Worm (Caenorhabditis elegans) whole organism, L2 larva: ENCODE results near the gene gap-1.
A peak's percentile ranks its signal among the peaks of the same experiment; 100 is the strongest.

ENCODE experiments used
- C34F6.9 ChIP-seq: fragments of 150-350 bp; optimal IDR thresholded peaks from 2 replicates; lab custom pipeline; 2014; ENCODE audit warnings: missing biosample characterization, missing genetic modification characterization
- F13H6.1 ChIP-seq: sonication (generic microtip); optimal IDR thresholded peaks from 2 replicates; lab custom pipeline; 2016; ENCODE audit warnings: missing genetic modification characterization, missing compliant biosample characterization
- R02D3.7 ChIP-seq: fragments of 150-350 bp; optimal IDR thresholded peaks from 2 replicates; lab custom pipeline; 2014; ENCODE audit warnings: missing biosample characterization, missing genetic modification characterization
- Y55F3AM.14 ChIP-seq: fragments of 200-800 bp; sonication (Bioruptor generic); optimal IDR thresholded peaks from 2 replicates; lab custom pipeline; 2018; ENCODE audit warnings: mild to moderate bottlenecking, missing genetic modification characterization, missing compliant biosample characterization
- aly-2 ChIP-seq: fragments of 150-350 bp; optimal IDR thresholded peaks from 2 replicates; lab custom pipeline; 2014; ENCODE audit warnings: missing biosample characterization, missing genetic modification characterization
- ama-1 ChIP-seq: fragments of 150-350 bp; optimal IDR thresholded peaks from 2 replicates; lab custom pipeline; 2018; ENCODE audit warnings: inconsistent platforms
- blmp-1 ChIP-seq: sonication (generic microtip); optimal IDR thresholded peaks from 2 replicates; lab custom pipeline; 2017; ENCODE audit warnings: missing genetic modification characterization, mild to moderate bottlenecking, missing compliant biosample characterization, antibody characterized with exemption, moderate library complexity; ENCODE audit not compliant: insufficient read depth
- crh-2 ChIP-seq: sonication (generic microtip); optimal IDR thresholded peaks from 2 replicates; lab custom pipeline; 2017; ENCODE audit warnings: missing biosample characterization, missing genetic modification characterization
- elt-1 ChIP-seq: fragments of 150-350 bp; optimal IDR thresholded peaks from 2 replicates; lab custom pipeline; 2014; ENCODE audit warnings: missing biosample characterization, missing genetic modification characterization
- fos-1 ChIP-seq: fragments of 150-350 bp; optimal IDR thresholded peaks from 2 replicates; lab custom pipeline; 2014; ENCODE audit warnings: missing biosample characterization, missing genetic modification characterization
- gmeb-1 ChIP-seq: fragments of 150-350 bp; optimal IDR thresholded peaks from 2 replicates; lab custom pipeline; 2014; ENCODE audit warnings: missing biosample characterization, missing genetic modification characterization
- lin-11 ChIP-seq: fragments of 150-350 bp; sonication (generic microtip); optimal IDR thresholded peaks from 2 replicates; lab custom pipeline; 2014; ENCODE audit warnings: missing biosample characterization, missing genetic modification characterization, inconsistent platforms, mixed read lengths
- lin-13 ChIP-seq: fragments of 150-350 bp; optimal IDR thresholded peaks from 2 replicates; lab custom pipeline; 2014; ENCODE audit warnings: missing biosample characterization, missing genetic modification reagents, missing genetic modification characterization
- lin-39 ChIP-seq: fragments of 150-350 bp; optimal IDR thresholded peaks from 2 replicates; lab custom pipeline; 2014; ENCODE audit warnings: missing biosample characterization, missing genetic modification reagents, missing genetic modification characterization
- lsy-2 ChIP-seq, 2 experiments: fragments of 150-350 bp in 1 of 2; sonication (generic microtip) in 1 of 2; optimal IDR thresholded peaks; 2 replicates each; lab custom pipeline; 2014 to 2017; ENCODE audit warnings: missing biosample characterization in 2 of 2, missing genetic modification characterization in 2 of 2
- mab-5 ChIP-seq: fragments of 150-350 bp; optimal IDR thresholded peaks from 2 replicates; lab custom pipeline; 2014; ENCODE audit warnings: missing biosample characterization, missing genetic modification characterization
- mbf-1 ChIP-seq: sonication (generic microtip); optimal IDR thresholded peaks from 2 replicates; lab custom pipeline; 2017; ENCODE audit warnings: missing biosample characterization, missing genetic modification characterization
- mdl-1 ChIP-seq, 2 experiments: fragments of 150-350 bp in 1 of 2; sonication (generic microtip) in 1 of 2; optimal IDR thresholded peaks; 2 replicates each; lab custom pipeline; 2017; ENCODE audit warnings: missing biosample characterization in 2 of 2, missing genetic modification characterization in 2 of 2
- nhr-11 ChIP-seq: fragments of 150-350 bp; optimal IDR thresholded peaks from 2 replicates; lab custom pipeline; 2014; ENCODE audit warnings: missing biosample characterization, missing genetic modification characterization
- nhr-12 ChIP-seq: fragments of 150-350 bp; optimal IDR thresholded peaks from 2 replicates; lab custom pipeline; 2014; ENCODE audit warnings: missing biosample characterization, missing genetic modification characterization
- nhr-129 ChIP-seq: fragments of 150-350 bp; optimal IDR thresholded peaks from 2 replicates; lab custom pipeline; 2014; ENCODE audit warnings: missing biosample characterization, missing genetic modification characterization
- nhr-21 ChIP-seq: fragments of 150-350 bp; optimal IDR thresholded peaks from 2 replicates; lab custom pipeline; 2014; ENCODE audit warnings: missing biosample characterization, missing genetic modification characterization
- nhr-23 ChIP-seq: fragments of 150-350 bp; optimal IDR thresholded peaks from 2 replicates; lab custom pipeline; 2014; ENCODE audit warnings: missing biosample characterization, missing genetic modification reagents, missing genetic modification characterization
- nhr-25 ChIP-seq: fragments of 150-350 bp; sonication (generic microtip); optimal IDR thresholded peaks from 3 replicates; lab custom pipeline; 2014; ENCODE audit warnings: missing biosample characterization, missing genetic modification characterization
- nhr-6 ChIP-seq: fragments of 150-350 bp; optimal IDR thresholded peaks from 2 replicates; lab custom pipeline; 2014; ENCODE audit warnings: missing biosample characterization, missing genetic modification characterization
- nhr-77 ChIP-seq: fragments of 150-350 bp; optimal IDR thresholded peaks from 2 replicates; lab custom pipeline; 2014; ENCODE audit warnings: missing biosample characterization, missing genetic modification characterization
- peb-1 ChIP-seq: fragments of 150-350 bp; optimal IDR thresholded peaks from 2 replicates; lab custom pipeline; 2014; ENCODE audit warnings: missing biosample characterization, missing genetic modification characterization
- sem-4 ChIP-seq: fragments of 150-350 bp; optimal IDR thresholded peaks from 2 replicates; lab custom pipeline; 2014; ENCODE audit warnings: missing biosample characterization, missing genetic modification reagents, missing genetic modification characterization
- skn-1 ChIP-seq: sonication (generic microtip); optimal IDR thresholded peaks from 2 replicates; lab custom pipeline; 2017; ENCODE audit warnings: missing biosample characterization, missing genetic modification characterization
- sma-3 ChIP-seq: sonication (generic microtip); optimal IDR thresholded peaks from 2 replicates; lab custom pipeline; 2016; ENCODE audit warnings: missing genetic modification reagents, missing genetic modification characterization, missing compliant biosample characterization
- sma-9 ChIP-seq, 2 experiments: fragments of 150-350 bp in 1 of 2; sonication (generic microtip) in 1 of 2; optimal IDR thresholded peaks; 2 replicates each; lab custom pipeline; 2014 to 2016; ENCODE audit warnings: missing genetic modification characterization in 2 of 2, mild to moderate bottlenecking in 1 of 2, missing biosample characterization in 1 of 2, missing compliant biosample characterization in 1 of 2, missing genetic modification reagents in 1 of 2, moderate library complexity in 1 of 2
- snpc-4 ChIP-seq: fragments of 150-350 bp; optimal IDR thresholded peaks from 2 replicates; lab custom pipeline; 2014; ENCODE audit warnings: missing biosample characterization, missing genetic modification characterization
- unc-55 ChIP-seq: fragments of 150-350 bp; sonication (generic microtip); optimal IDR thresholded peaks from 3 replicates; lab custom pipeline; 2014; ENCODE audit warnings: missing biosample characterization, missing genetic modification reagents, missing genetic modification characterization
- unc-62 ChIP-seq: fragments of 150-350 bp; optimal IDR thresholded peaks from 2 replicates; lab custom pipeline; 2014; ENCODE audit warnings: missing biosample characterization, missing genetic modification reagents, missing genetic modification characterization
- zag-1 ChIP-seq: fragments of 150-350 bp; optimal IDR thresholded peaks from 2 replicates; lab custom pipeline; 2014; ENCODE audit warnings: missing biosample characterization, missing genetic modification characterization
- ztf-11 ChIP-seq: sonication (generic microtip); optimal IDR thresholded peaks from 2 replicates; lab custom pipeline; 2017; ENCODE audit warnings: missing biosample characterization, missing genetic modification characterization
- ztf-4 ChIP-seq: fragments of 150-350 bp; optimal IDR thresholded peaks from 2 replicates; lab custom pipeline; 2014; ENCODE audit warnings: missing biosample characterization, missing genetic modification characterization

gap-1 gene

DNA sequence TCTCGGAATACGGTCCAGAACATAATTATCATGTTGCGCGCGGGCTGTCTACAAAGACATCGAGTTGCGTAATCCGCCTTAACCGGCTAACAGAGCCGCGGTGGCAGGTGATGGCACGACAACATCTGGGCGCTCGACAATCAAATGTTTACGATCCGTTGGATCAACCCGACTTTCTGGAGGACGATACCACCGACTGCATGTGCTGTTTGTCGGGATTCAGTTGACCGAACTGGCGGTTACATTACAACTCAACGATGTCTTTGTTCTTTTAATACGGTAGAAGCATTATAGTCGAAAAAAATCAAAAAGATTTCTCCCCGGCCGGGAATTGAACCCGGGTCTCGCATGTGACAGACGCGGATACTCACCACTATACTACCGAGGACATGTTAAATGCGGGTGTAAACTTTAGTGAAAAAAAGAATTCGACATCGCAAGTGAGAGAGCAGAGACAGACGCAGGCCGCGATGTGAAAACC is 34.6 kb downstream of the gap-1 start:
- TF ChIP-seq aly-2 (tag; lab: Kevin White, UChicago) (no peak), gmeb-1 (tag; lab: Kevin White, UChicago) (peak; percentile 44), Y55F3AM.14 (peak; percentile 50), C34F6.9 (tag; lab: Kevin White, UChicago) (peak; percentile 55), lin-39 (no peak), nhr-129 (peak; percentile 77), snpc-4 (tag; lab: Kevin White, UChicago) (peak; percentile 48), lin-11 (tag; lab: Kevin White, UChicago) (peak; percentile 69), mbf-1 (tag; lab: Kevin White, UChicago) (no peak), nhr-21 (peak; percentile 76), sem-4 (tag; lab: Kevin White, UChicago) (peak; percentile 24), mdl-1 (tag; optimal IDR thresholded peaks at IDR 0.05; lab: Kevin White, UChicago) (peak in 1 of 2 experiments; percentile 26), nhr-23 (tag; lab: Kevin White, UChicago) (no peak), sma-9 (GFP tag; optimal IDR thresholded peaks at IDR 0.05; lab: Kevin White, UChicago) (peak; percentile 81), sma-9 (tag; optimal IDR thresholded peaks at IDR 0.05; lab: Kevin White, UChicago) (no peak), zag-1 (peak; percentile 44), unc-62 (GFP tag; lab: Kevin White, UChicago) (no peak), nhr-12 (tag; lab: Kevin White, UChicago) (no peak), blmp-1 (no peak), fos-1 (tag; lab: Kevin White, UChicago) (peak; percentile 38), nhr-25 (tag; lab: Kevin White, UChicago) (peak; percentile 41), F13H6.1 (peak; percentile 54), lsy-2 (tag; optimal IDR thresholded peaks at IDR 0.05; lab: Kevin White, UChicago) (peak; percentile 53 to 66), mab-5 (tag; lab: Kevin White, UChicago) (no peak), unc-55 (peak; percentile 76), nhr-6 (tag; lab: Kevin White, UChicago) (peak; percentile 22), ama-1 (no peak), crh-2 (tag; lab: Kevin White, UChicago) (peak; percentile 71), sma-3 (GFP tag; lab: Kevin White, UChicago) (peak; percentile 55), lin-13 (peak; percentile 70)

DNA sequence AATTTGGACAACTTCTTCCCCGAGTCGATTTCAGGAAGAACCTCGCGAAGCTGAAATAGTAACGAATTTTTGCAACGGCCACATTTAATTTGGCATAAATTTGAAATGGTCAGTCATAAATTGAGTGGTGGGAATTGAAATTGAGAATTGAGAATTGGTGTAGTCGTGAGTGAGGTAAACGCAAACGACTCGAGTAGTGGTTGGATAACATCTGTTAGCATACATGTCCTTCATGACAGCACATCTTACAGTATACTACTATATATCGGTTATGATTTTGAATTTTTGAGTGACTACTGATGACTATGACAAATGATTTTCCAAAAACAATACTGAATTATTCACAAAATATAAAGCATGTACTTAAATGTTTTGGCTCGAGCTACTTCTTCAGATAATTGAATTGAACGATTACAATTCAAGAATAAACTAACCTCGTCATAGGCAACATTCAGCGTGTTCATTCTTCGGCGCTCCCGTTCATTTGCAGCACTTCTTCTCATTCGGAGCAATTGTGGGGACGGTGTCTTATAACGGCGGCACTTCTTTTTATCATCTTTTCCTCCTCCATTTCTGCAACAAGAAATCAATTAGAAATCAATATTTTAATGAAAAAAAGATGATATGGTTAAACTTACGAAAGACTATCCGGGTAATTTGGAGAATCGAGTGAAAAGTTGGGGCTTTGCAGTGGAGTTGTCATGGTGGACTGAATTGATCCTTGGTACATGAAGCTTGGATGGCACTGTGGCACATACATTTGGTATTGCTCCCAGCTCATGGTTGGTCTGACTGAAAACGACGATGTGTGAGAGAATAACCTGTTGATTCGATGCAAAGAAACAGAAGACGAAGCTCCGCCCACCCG is 37.2 kb downstream of the gap-1 start, which contains the start of gene lin-32:
TSS of gene lin-32 (minus strand) at position 818 of the 868 bp plus-strand sequence.
- TF ChIP-seq blmp-1 (no peak), R02D3.7 (tag; lab: Kevin White, UChicago) (no peak), crh-2 (tag; lab: Kevin White, UChicago) (no peak), zag-1 (no peak), C34F6.9 (tag; lab: Kevin White, UChicago) (no peak), sma-3 (GFP tag; lab: Kevin White, UChicago) (no peak), nhr-11 (no peak), peb-1 (tag; lab: Kevin White, UChicago) (no peak)

DNA sequence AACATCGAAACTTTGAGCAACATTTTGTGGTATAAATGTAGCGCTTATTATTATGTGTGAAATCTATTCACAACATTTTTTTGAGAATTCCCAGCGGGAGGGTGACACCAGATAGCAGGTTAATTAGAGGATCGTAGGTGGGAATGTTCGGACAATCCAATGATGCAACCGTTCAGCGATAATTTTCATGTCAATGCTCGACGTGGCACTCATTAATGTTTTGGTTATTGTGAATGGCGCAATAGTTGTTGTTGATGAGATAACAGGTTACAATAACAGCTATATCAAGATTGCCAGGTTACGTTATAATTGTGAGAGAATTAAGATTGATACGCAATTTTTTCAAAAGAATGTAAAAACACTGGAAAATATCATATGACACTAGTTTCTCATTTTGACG is 39.0 kb downstream of the gap-1 start:
- TF ChIP-seq crh-2 (tag; lab: Kevin White, UChicago), result no peak
- TF ChIP-seq unc-62 (GFP tag; lab: Kevin White, UChicago), result no peak
- no peak for TF ChIP-seq ztf-11 (tag; lab: Kevin White, UChicago)
- no peak for TF ChIP-seq ama-1
- no peak for TF ChIP-seq lin-39
- TF ChIP-seq nhr-6 (tag; lab: Kevin White, UChicago), result no peak
- no peak for TF ChIP-seq zag-1
- TF ChIP-seq ztf-4 (tag; lab: Kevin White, UChicago), result no peak
- no peak for TF ChIP-seq nhr-77 (tag; lab: Kevin White, UChicago)
- no peak for TF ChIP-seq skn-1
- TF ChIP-seq lin-13, result no peak
- TF ChIP-seq C34F6.9 (tag; lab: Kevin White, UChicago), result no peak
- no peak for TF ChIP-seq Y55F3AM.14
- TF ChIP-seq snpc-4 (tag; lab: Kevin White, UChicago), result no peak
- no peak for TF ChIP-seq mdl-1 (tag; optimal IDR thresholded peaks at IDR 0.05; lab: Kevin White, UChicago)
- TF ChIP-seq elt-1 (tag; lab: Kevin White, UChicago), result no peak
